Worm (Caenorhabditis elegans) whole organism, late embryonic: ENCODE data around the gene str-10.

Experiments
- che-1 ChIP-seq: sonication (generic microtip); optimal IDR thresholded peaks from 2 replicates; lab custom pipeline; 2016; ENCODE audit warnings: mild to moderate bottlenecking, missing genetic modification characterization, missing compliant biosample characterization
- pha-2 ChIP-seq: sonication (generic microtip); optimal IDR thresholded peaks from 2 replicates; lab custom pipeline; 2017; ENCODE audit warnings: mild to moderate bottlenecking, missing genetic modification characterization, missing compliant biosample characterization
- pqm-1 ChIP-seq: sonication (generic microtip); optimal IDR thresholded peaks from 2 replicates; lab custom pipeline; 2016; ENCODE audit warnings: missing genetic modification characterization, missing compliant biosample characterization

DNA sequence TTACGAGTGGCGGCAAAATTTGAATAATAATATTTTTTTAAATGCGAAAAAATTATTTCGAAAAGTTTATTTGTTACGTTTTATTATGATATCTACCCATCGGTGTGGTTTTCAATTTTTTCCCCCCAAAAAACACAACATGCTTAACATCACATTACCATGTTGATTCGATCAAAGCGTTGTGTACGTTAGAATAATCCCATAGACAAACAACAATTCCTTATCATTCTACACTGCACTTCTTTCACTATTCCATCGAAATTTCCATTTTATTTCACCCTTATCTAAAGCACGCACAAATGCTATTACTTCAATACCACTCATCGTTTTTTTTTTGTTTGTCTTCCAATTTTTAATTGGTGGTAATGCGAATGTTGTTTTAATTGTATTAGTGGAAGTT lies 22.4 kb upstream of the str-10 start:
- no peak for TF ChIP-seq pha-2 (tag; lab: Kevin White, UChicago)
- no peak for TF ChIP-seq pqm-1 (tag; lab: Kevin White, UChicago)
- TF ChIP-seq che-1, result no peak
